Worm (Caenorhabditis elegans) whole organism, midembryonic: ENCODE measurements around the gene noca-1.

Experiments
- T22C8.4 ChIP-seq: fragments of 200-800 bp; sonication (Bioruptor generic); IDR thresholded peaks from 2 replicates; pipeline ENCODE4 v1.3.6; 2022; ENCODE audit warnings: missing genetic modification characterization, missing compliant biosample characterization
- cog-1 ChIP-seq: sonication (generic microtip); optimal IDR thresholded peaks from 2 replicates; lab custom pipeline; 2016; ENCODE audit warnings: missing genetic modification characterization, missing compliant biosample characterization
- flt-1 ChIP-seq: fragments of 200-800 bp; sonication (Bioruptor generic); IDR thresholded peaks from 2 replicates; pipeline ENCODE4 v1.3.6; 2022; ENCODE audit warnings: missing genetic modification characterization, missing compliant biosample characterization
- klf-2 ChIP-seq: fragments of 200-800 bp; sonication (Bioruptor generic); conservative IDR thresholded peaks from 2 replicates; pipeline ENCODE4 v1.3.6; 2022; ENCODE audit warnings: missing genetic modification reagents, missing genetic modification characterization, missing compliant biosample characterization
- med-1 ChIP-seq: sonication (generic microtip); optimal IDR thresholded peaks from 2 replicates; lab custom pipeline; 2017; ENCODE audit warnings: missing genetic modification characterization, mild to moderate bottlenecking, missing compliant biosample characterization, antibody characterized with exemption, missing genetic modification reagents; ENCODE audit not compliant: insufficient read depth
- ref-1 ChIP-seq: fragments of 200-800 bp; sonication (Bioruptor generic); conservative IDR thresholded peaks from 2 replicates; pipeline ENCODE4 v1.3.6; 2022; ENCODE audit warnings: missing genetic modification reagents, missing genetic modification characterization, missing compliant biosample characterization
- tab-1 ChIP-seq: fragments of 200-800 bp; sonication (Bioruptor generic); IDR thresholded peaks from 2 replicates; pipeline ENCODE4 v1.3.6; 2022; ENCODE audit warnings: missing genetic modification characterization, missing compliant biosample characterization
- ztf-23 ChIP-seq: fragments of 200-800 bp; sonication (Bioruptor generic); IDR thresholded peaks from 2 replicates; pipeline ENCODE4 v1.3.6; 2022; ENCODE audit warnings: missing genetic modification reagents, missing genetic modification characterization, missing compliant biosample characterization
- ztf-29 ChIP-seq: fragments of 200-800 bp; sonication (Bioruptor generic); IDR thresholded peaks from 2 replicates; pipeline ENCODE4 v1.3.6; 2022; ENCODE audit warnings: missing genetic modification reagents, missing genetic modification characterization, missing compliant biosample characterization

- TF ChIP-seq med-1 (GFP tag; lab: Kevin White, UChicago) (no peak), T22C8.4 (GFP tag; lab: Robert Waterston, UW) (no peak), tab-1 (GFP tag; lab: Robert Waterston, UW) (no peak), ref-1 (GFP tag; lab: Robert Waterston, UW) (no peak), klf-2 (GFP tag; lab: Robert Waterston, UW) (no peak), cog-1 (tag; lab: Kevin White, UChicago) (no peak), ztf-23 (GFP tag; lab: Robert Waterston, UW) (no peak), flt-1 (GFP tag; lab: Robert Waterston, UW) (no peak), ztf-29 (no peak)
These were observed 68.3 kb downstream of the noca-1 start for ce11 chrV:13221066-13221465.
